Worm (Caenorhabditis elegans): ENCODE results near the gene F01D5.2.
"Not testable (repeated sequence)": the region's sequence is repeated elsewhere in the genome, so short reads cannot be mapped to it uniquely, and the experiment has no call there.

F01D5.2 gene

ce11 chrII:14018192-14018591 lies 19.3 kb upstream of the F01D5.2 start:
- TF ChIP-seq unc-62 (GFP tag; optimal IDR thresholded peaks at IDR 0.05): no peak

ce11 chrII:14016865-14017264 lies 18.0 kb upstream of the F01D5.2 start, which contains the start of gene cyp-37A1:
TSS of gene cyp-37A1 (minus strand) at chrII:14016965.
- no peak for TF ChIP-seq unc-62 (GFP tag; optimal IDR thresholded peaks at IDR 0.05)

- no peak for TF ChIP-seq unc-62 (GFP tag; optimal IDR thresholded peaks at IDR 0.05)
Observed at ce11 chrII:14014637-14015036, 15.8 kb upstream of the F01D5.2 start.

ce11 chrII:14010656-14011376 lies 12.0 kb upstream of the F01D5.2 start, which contains the start of gene F01D5.8:
TSS of gene F01D5.8 (plus strand) at chrII:14010706.
- TF ChIP-seq unc-62 (GFP tag; optimal IDR thresholded peaks at IDR 0.05): no peak

- TF ChIP-seq unc-62 (GFP tag; optimal IDR thresholded peaks at IDR 0.05): no peak
Observed at ce11 chrII:14008359-14008758, 9.5 kb upstream of the F01D5.2 start, which contains the start of gene F01D5.7. TSS of gene F01D5.7 (plus strand) at chrII:14008659.

ce11 chrII:14006210-14006609 lies 7.3 kb upstream of the F01D5.2 start, which contains the start of gene F01D5.6:
TSS of gene F01D5.6 (plus strand) at chrII:14006510.
- no peak for TF ChIP-seq unc-62 (GFP tag; optimal IDR thresholded peaks at IDR 0.05)

- TF ChIP-seq unc-62 (GFP tag; optimal IDR thresholded peaks at IDR 0.05): no peak
Observed at ce11 chrII:14005183-14005582, 6.3 kb upstream of the F01D5.2 start.

ce11 chrII:14004770-14005169 lies 5.9 kb upstream of the F01D5.2 start:
- no peak for TF ChIP-seq unc-62 (GFP tag; optimal IDR thresholded peaks at IDR 0.05)

- TF ChIP-seq unc-62 (GFP tag; optimal IDR thresholded peaks at IDR 0.05): no peak
Observed at ce11 chrII:14003821-14004430, 5.1 kb upstream of the F01D5.2 start.

ce11 chrII:14002200-14002599 lies 3.3 kb upstream of the F01D5.2 start, which contains the start of gene F01D5.5:
TSS of gene F01D5.5 (minus strand) at chrII:14002300.
- no peak for TF ChIP-seq unc-62 (GFP tag; optimal IDR thresholded peaks at IDR 0.05)

ce11 chrII:14000044-14000443 lies 1.2 kb upstream of the F01D5.2 start, which contains the start of gene F01D5.3:
TSS of gene F01D5.3 (minus strand) at chrII:14000144.
- TF ChIP-seq unc-62 (GFP tag; optimal IDR thresholded peaks at IDR 0.05): not testable (repeated sequence)

- TF ChIP-seq unc-62 (GFP tag; optimal IDR thresholded peaks at IDR 0.05): no peak
Observed at ce11 chrII:13997989-13998388, 875 bp downstream of the F01D5.2 start.

- TF ChIP-seq unc-62 (GFP tag; optimal IDR thresholded peaks at IDR 0.05): no peak
Observed at ce11 chrII:13997477-13997876, 1.4 kb downstream of the F01D5.2 start, which contains the start of gene F01D5.1. TSS of gene F01D5.1 (minus strand) at chrII:13997581.

- no peak for TF ChIP-seq unc-62 (GFP tag; optimal IDR thresholded peaks at IDR 0.05)
Observed at ce11 chrII:13994934-13995333, 3.9 kb downstream of the F01D5.2 start, which contains the start of gene Y39G8B.7. TSS of gene Y39G8B.7 (minus strand) at chrII:13995034.

- no peak for TF ChIP-seq unc-62 (GFP tag; optimal IDR thresholded peaks at IDR 0.05)
Observed at ce11 chrII:13991741-13992140, 7.1 kb downstream of the F01D5.2 start, which contains the start of gene Y39G8B.5. TSS of gene Y39G8B.5 (minus strand) at chrII:13991841.

- TF ChIP-seq unc-62 (GFP tag; optimal IDR thresholded peaks at IDR 0.05): no peak
Observed at ce11 chrII:13984551-13984950, 14.3 kb downstream of the F01D5.2 start, which contains the start of gene sre-47. TSS of gene sre-47 (minus strand) at chrII:13984651.

- no peak for TF ChIP-seq unc-62 (GFP tag; optimal IDR thresholded peaks at IDR 0.05)
Observed at ce11 chrII:13982923-13983322, 15.9 kb downstream of the F01D5.2 start, which contains the start of the genes Y39G8B.13 and Y39G8B.10. TSS of gene Y39G8B.13 (minus strand) at chrII:13983047. TSS of gene Y39G8B.10 (minus strand) at chrII:13983115.

All from whole organism, dauer.